Worm (Caenorhabditis elegans) whole organism, mixed stage, embryonic: ENCODE results near the gene F07A11.5.

ENCODE experiments used
- bed-3 ChIP-seq: fragments of 200-800 bp; sonication (Bioruptor generic); optimal IDR thresholded peaks from 3 replicates; lab custom pipeline; 2018; ENCODE audit warnings: mild to moderate bottlenecking, missing genetic modification characterization, moderate library complexity, missing compliant biosample characterization
- ceh-39 ChIP-seq: fragments of 150-350 bp; optimal IDR thresholded peaks from 2 replicates; lab custom pipeline; 2014; ENCODE audit warnings: missing biosample characterization, missing genetic modification characterization
- ces-1 ChIP-seq: fragments of 150-350 bp; optimal IDR thresholded peaks from 2 replicates; lab custom pipeline; 2014; ENCODE audit warnings: missing biosample characterization, missing genetic modification reagents, missing genetic modification characterization
- elt-3 ChIP-seq: fragments of 150-350 bp; optimal IDR thresholded peaks from 2 replicates; lab custom pipeline; 2014; ENCODE audit warnings: missing biosample characterization, missing genetic modification characterization
- mab-5 ChIP-seq: fragments of 150-350 bp; optimal IDR thresholded peaks from 2 replicates; lab custom pipeline; 2014; ENCODE audit warnings: missing biosample characterization, missing genetic modification characterization
- mep-1 ChIP-seq: fragments of 150-350 bp; optimal IDR thresholded peaks from 2 replicates; lab custom pipeline; 2017; ENCODE audit warnings: missing biosample characterization, missing genetic modification reagents, missing genetic modification characterization, inconsistent platforms
- mls-2 ChIP-seq: sonication (generic microtip); optimal IDR thresholded peaks from 2 replicates; lab custom pipeline; 2016; ENCODE audit warnings: mild to moderate bottlenecking, missing genetic modification characterization, moderate library complexity, missing compliant biosample characterization
- nhr-12 ChIP-seq: fragments of 150-350 bp; optimal IDR thresholded peaks from 2 replicates; lab custom pipeline; 2014; ENCODE audit warnings: missing biosample characterization, missing genetic modification characterization
- snpc-4 ChIP-seq: fragments of 150-350 bp; optimal IDR thresholded peaks from 2 replicates; lab custom pipeline; 2014; ENCODE audit warnings: missing biosample characterization, missing genetic modification characterization
- unc-62 ChIP-seq: fragments of 150-350 bp; optimal IDR thresholded peaks from 2 replicates; lab custom pipeline; 2014; ENCODE audit warnings: missing biosample characterization, missing genetic modification reagents, missing genetic modification characterization

DNA sequence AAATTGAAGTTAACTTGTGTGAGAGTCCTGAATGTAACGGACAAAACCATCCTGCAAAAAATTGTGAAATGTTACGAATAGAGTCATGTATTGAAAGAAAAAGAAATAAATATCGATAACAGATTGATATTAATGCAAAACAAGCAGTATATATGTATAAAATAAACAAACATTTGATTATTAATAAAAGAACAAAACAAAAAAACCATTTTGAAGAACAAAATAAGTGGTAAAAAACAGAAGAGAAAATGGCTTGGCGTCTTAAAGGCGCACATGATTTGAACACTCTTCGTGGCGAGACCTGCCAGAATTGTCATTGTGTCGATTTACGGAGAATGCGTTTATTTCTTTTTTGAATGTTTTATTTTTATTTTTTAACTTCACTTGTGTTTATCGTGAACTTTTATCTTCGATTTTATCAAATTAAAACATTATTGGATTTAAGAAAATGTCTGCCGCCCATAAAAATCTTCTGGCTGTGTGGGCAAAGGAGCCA is 40.6 kb downstream of the F07A11.5 start, which contains the start of the genes rad-23 and rpn-12:
- TF ChIP-seq mls-2 = no peak
- no peak for TF ChIP-seq bed-3 (GFP tag; lab: Kevin White, UChicago)
- peak; percentile 33 for TF ChIP-seq ceh-39 (tag; lab: Kevin White, UChicago)
- TF ChIP-seq ces-1 (GFP tag; lab: Kevin White, UChicago) = no peak
- TF ChIP-seq snpc-4 (tag; lab: Kevin White, UChicago) = no peak
- no peak for TF ChIP-seq mab-5 (tag; lab: Kevin White, UChicago)
- TF ChIP-seq elt-3 (tag; lab: Kevin White, UChicago) = no peak
- no peak for TF ChIP-seq nhr-12 (tag; lab: Kevin White, UChicago)
- TF ChIP-seq unc-62 (GFP tag; lab: Kevin White, UChicago) = no peak
- peak; percentile 90 for TF ChIP-seq mep-1 (tag; lab: Kevin White, UChicago)
